Worm (Caenorhabditis elegans) whole organism, early embryonic: ENCODE results near the gene col-72.
"Not testable (repeated sequence)": the region's sequence is repeated elsewhere in the genome, so short reads cannot be mapped to it uniquely, and the experiment has no call there.

Experiments used
- B0310.2 ChIP-seq: sonication (generic microtip); optimal IDR thresholded peaks from 2 replicates; lab custom pipeline; 2016; ENCODE audit warnings: mild to moderate bottlenecking, missing genetic modification characterization, missing compliant biosample characterization
- F13C5.2 ChIP-seq: sonication (generic microtip); optimal IDR thresholded peaks from 2 replicates; lab custom pipeline; 2017; ENCODE audit warnings: mild to moderate bottlenecking, missing genetic modification characterization, inconsistent platforms, missing compliant biosample characterization
- aly-1 ChIP-seq: sonication (generic microtip); optimal IDR thresholded peaks from 2 replicates; lab custom pipeline; 2016; ENCODE audit warnings: missing genetic modification characterization, missing compliant biosample characterization
- ama-1 ChIP-seq: fragments of 150-350 bp; optimal IDR thresholded peaks from 2 replicates; lab custom pipeline; 2014
- ceh-13 ChIP-seq: fragments of 200-800 bp; sonication (Bioruptor generic); optimal IDR thresholded peaks from 2 replicates; lab custom pipeline; 2018; ENCODE audit warnings: mild to moderate bottlenecking, missing genetic modification characterization, missing compliant biosample characterization
- ceh-36 ChIP-seq: sonication (generic microtip); optimal IDR thresholded peaks from 2 replicates; lab custom pipeline; 2016; ENCODE audit warnings: missing genetic modification characterization, inconsistent platforms, missing compliant biosample characterization
- ets-7 ChIP-seq: sonication (generic microtip); optimal IDR thresholded peaks from 2 replicates; lab custom pipeline; 2016; ENCODE audit warnings: missing genotype, missing genetic modification characterization, missing compliant biosample characterization
- flt-1 ChIP-seq: fragments of 200-800 bp; sonication (Bioruptor generic); IDR thresholded peaks from 2 replicates; pipeline ENCODE4 v1.3.6; 2022; ENCODE audit warnings: missing genetic modification characterization, missing compliant biosample characterization
- hmbx-1 ChIP-seq: sonication (generic microtip); optimal IDR thresholded peaks from 2 replicates; lab custom pipeline; 2016; ENCODE audit warnings: mild to moderate bottlenecking, missing genetic modification characterization, missing compliant biosample characterization
- hmg-4 ChIP-seq: fragments of 200-800 bp; sonication (Bioruptor generic); optimal IDR thresholded peaks from 2 replicates; lab custom pipeline; 2018; ENCODE audit warnings: mild to moderate bottlenecking, missing genetic modification characterization, missing compliant biosample characterization
- hnd-1 ChIP-seq: sonication (generic microtip); optimal IDR thresholded peaks from 2 replicates; lab custom pipeline; 2016; ENCODE audit warnings: missing genetic modification characterization, missing compliant biosample characterization
- pes-1 ChIP-seq: fragments of 200-800 bp; sonication (Bioruptor generic); IDR thresholded peaks from 2 replicates; pipeline ENCODE4 v1.3.6; 2022; ENCODE audit warnings: missing genetic modification reagents, missing genetic modification characterization, missing compliant biosample characterization
- scrt-1 ChIP-seq: fragments of 200-800 bp; sonication (Bioruptor generic); IDR thresholded peaks from 2 replicates; pipeline ENCODE4 v1.3.6; 2022; ENCODE audit warnings: missing genetic modification characterization, missing compliant biosample characterization
- sea-1 ChIP-seq: fragments of 200-800 bp; sonication (Bioruptor generic); conservative IDR thresholded peaks from 2 replicates; pipeline ENCODE4 v1.3.6; 2022; ENCODE audit warnings: missing genetic modification characterization, missing compliant biosample characterization
- tbx-11 ChIP-seq: fragments of 200-800 bp; sonication (Bioruptor generic); IDR thresholded peaks from 2 replicates; pipeline ENCODE4 v1.3.6; 2022; ENCODE audit warnings: missing genetic modification characterization, missing compliant biosample characterization
- tbx-37 ChIP-seq: fragments of 200-800 bp; sonication (Bioruptor generic); conservative IDR thresholded peaks from 2 replicates; pipeline ENCODE4 v1.3.6; 2022; ENCODE audit warnings: missing genetic modification reagents, missing genetic modification characterization, missing compliant biosample characterization
- tra-4 ChIP-seq: sonication (generic microtip); optimal IDR thresholded peaks from 2 replicates; lab custom pipeline; 2017; ENCODE audit warnings: missing genetic modification characterization, missing compliant biosample characterization

Gene col-72

DNA sequence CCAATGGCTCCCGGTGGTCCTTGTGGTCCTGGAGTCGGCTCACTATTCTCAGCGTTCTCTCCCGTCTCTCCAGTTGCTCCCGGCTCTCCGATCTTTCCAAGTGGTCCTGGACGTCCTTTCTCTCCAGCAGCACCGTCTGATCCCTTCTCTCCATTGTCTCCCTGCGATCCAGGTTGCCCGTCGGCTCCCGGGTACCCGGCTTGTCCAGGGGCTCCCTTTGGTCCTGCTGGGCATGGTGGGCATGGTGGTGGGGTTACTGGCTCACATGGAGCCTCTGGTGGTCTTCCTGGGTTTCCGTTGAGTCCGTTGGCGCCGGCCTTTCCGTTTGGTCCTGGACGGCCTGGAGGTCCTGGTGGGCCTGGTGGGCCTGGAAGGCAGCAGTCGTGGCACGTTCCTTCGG, 23.6 kb downstream of the col-72 start:
- TF ChIP-seq hmg-4 (no peak), tra-4 (tag; lab: Kevin White, UChicago) (no peak), scrt-1 (GFP tag; lab: Robert Waterston, UW) (no peak), hmbx-1 (no peak), aly-1 (tag; lab: Kevin White, UChicago) (no peak), ceh-13 (GFP tag; lab: Kevin White, UChicago) (no peak), flt-1 (GFP tag; lab: Robert Waterston, UW) (no peak), F13C5.2 (no peak), ama-1 (no peak), hnd-1 (tag; lab: Kevin White, UChicago) (no peak), ets-7 (tag; lab: Kevin White, UChicago) (no peak), pes-1 (GFP tag; lab: Robert Waterston, UW) (no peak), tbx-37 (GFP tag; lab: Robert Waterston, UW) (no peak), ceh-36 (tag; lab: Kevin White, UChicago) (no peak), B0310.2 (no peak), sea-1 (GFP tag; lab: Robert Waterston, UW) (no peak), tbx-11 (GFP tag; lab: Robert Waterston, UW) (no peak)

DNA sequence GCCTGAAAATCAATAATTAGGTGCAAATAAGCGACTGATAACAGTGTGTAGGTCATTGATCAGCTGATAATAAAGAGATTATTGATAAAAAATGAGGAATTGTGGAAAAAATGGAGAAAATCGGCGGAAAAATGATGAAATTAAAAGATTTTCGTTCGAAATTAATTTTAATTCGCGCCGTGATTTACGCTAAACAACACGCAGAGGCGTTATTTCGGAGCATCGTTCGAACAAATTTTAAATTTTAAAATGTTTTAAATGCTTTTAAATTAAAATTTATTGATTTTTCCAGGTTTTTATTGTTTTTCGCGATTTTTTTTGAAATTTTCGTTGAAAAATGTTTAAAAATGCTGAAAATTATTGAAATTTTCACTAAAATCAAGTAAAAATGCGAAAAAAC, 24.6 kb downstream of the col-72 start, which contains the start of gene Y49F6B.9:
Gene Y49F6B.9, minus strand, starts transcription at position 2 of the 400 bp plus-strand sequence.
- TF ChIP-seq F13C5.2 (no peak), tbx-11 (GFP tag; lab: Robert Waterston, UW) (no peak), hmbx-1 (no peak), ceh-36 (tag; lab: Kevin White, UChicago) (no peak), ama-1 (no peak), tra-4 (tag; lab: Kevin White, UChicago) (no peak), tbx-37 (GFP tag; lab: Robert Waterston, UW) (no peak), ets-7 (tag; lab: Kevin White, UChicago) (no peak)

DNA sequence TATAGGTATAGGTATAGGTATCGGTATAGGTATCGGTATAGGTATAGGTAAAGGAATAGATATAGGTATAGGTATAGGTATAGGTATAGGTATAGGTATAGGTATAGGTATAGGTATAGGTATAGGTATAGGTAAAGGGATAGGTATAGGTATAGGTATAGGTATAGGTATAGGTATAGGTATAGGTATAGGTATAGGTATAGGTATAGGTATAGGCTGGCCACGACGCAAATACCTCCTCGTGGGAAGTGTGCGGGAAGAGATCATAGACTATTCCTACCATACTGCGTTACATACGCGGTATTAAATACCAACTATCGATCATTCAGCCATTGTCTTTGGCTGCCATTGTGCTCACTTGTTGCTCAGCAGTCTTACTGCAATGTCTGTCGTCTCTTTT, 33.2 kb downstream of the col-72 start, which contains the start of gene fbxb-112:
Gene fbxb-112, plus strand, starts transcription at position 301 of the 400 bp plus-strand sequence.
- TF ChIP-seq ceh-13 (GFP tag; lab: Kevin White, UChicago); scrt-1 (GFP tag; lab: Robert Waterston, UW); aly-1 (tag; lab: Kevin White, UChicago): not testable (repeated sequence)

DNA sequence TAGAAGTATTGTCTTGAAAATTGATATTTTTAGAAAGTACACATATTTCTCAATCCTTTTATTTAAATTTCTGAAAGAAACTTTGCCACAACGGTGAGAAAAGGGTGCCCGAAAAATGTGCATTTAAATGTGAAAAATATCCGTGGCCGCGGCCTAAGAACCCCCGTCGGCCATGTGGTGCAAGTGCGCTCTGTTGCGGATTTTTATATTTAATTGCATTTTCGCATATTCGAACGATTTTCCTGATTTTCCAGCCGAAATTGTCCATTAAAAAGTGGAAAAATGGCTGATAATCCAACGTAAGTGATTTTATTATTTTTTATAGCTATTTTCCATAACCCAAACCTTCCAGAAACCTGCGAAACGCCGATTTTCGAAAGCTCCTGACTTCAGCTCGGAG, 41.8 kb downstream of the col-72 start, which contains the start of gene smu-2:
Gene smu-2, plus strand, starts transcription at position 178 of the 400 bp plus-strand sequence.
- TF ChIP-seq hmbx-1 (no peak), flt-1 (GFP tag; lab: Robert Waterston, UW) (0 out of 2 replicates have a peak, but pooled peaks have one; percentile 17), aly-1 (tag; lab: Kevin White, UChicago) (no peak), tbx-37 (GFP tag; lab: Robert Waterston, UW) (peak; percentile 68), ets-7 (tag; lab: Kevin White, UChicago) (no peak), F13C5.2 (no peak), B0310.2 (no peak), hmg-4 (no peak), scrt-1 (GFP tag; lab: Robert Waterston, UW) (no peak), hnd-1 (tag; lab: Kevin White, UChicago) (no peak), sea-1 (GFP tag; lab: Robert Waterston, UW) (0 out of 2 replicates have a peak, but pooled peaks have one; percentile 6), pes-1 (GFP tag; lab: Robert Waterston, UW) (peak; percentile 61; the same call in 1 of the 2 replicates), ceh-36 (tag; lab: Kevin White, UChicago) (no peak), ceh-13 (GFP tag; lab: Kevin White, UChicago) (no peak), ama-1 (no peak), tbx-11 (GFP tag; lab: Robert Waterston, UW) (no peak), tra-4 (tag; lab: Kevin White, UChicago) (no peak)

ce11 chrII:3481584-3481983, 42.4 kb downstream of the col-72 start, which contains the start of gene Y49F6B.8:
Y49F6B.8 (minus strand) TSS chrII:3481684.
- no peak for TF ChIP-seq hnd-1 (tag; lab: Kevin White, UChicago)

- no peak for TF ChIP-seq pes-1 (GFP tag; lab: Robert Waterston, UW)
Measured at ce11 chrII:3477171-3477570, 46.8 kb downstream of the col-72 start, which contains the start of gene fbxb-104. fbxb-104 (minus strand) TSS chrII:3477271.

- TF ChIP-seq B0310.2 (no peak), ceh-36 (tag; lab: Kevin White, UChicago) (peak; percentile 71), tbx-11 (GFP tag; lab: Robert Waterston, UW) (no peak), aly-1 (tag; lab: Kevin White, UChicago) (no peak), hnd-1 (tag; lab: Kevin White, UChicago) (no peak), hmg-4 (no peak)
Measured at ce11 chrII:3476536-3476935, 47.5 kb downstream of the col-72 start.

- no peak for TF ChIP-seq ceh-36 (tag; lab: Kevin White, UChicago)
- TF ChIP-seq scrt-1 (GFP tag; lab: Robert Waterston, UW) = no peak
- TF ChIP-seq aly-1 (tag; lab: Kevin White, UChicago) = no peak
- no peak for TF ChIP-seq tbx-37 (GFP tag; lab: Robert Waterston, UW)
- no peak for TF ChIP-seq tra-4 (tag; lab: Kevin White, UChicago)
Measured at ce11 chrII:3473744-3474143, 50.3 kb downstream of the col-72 start, which contains the start of gene sdz-32. sdz-32 (plus strand) TSS chrII:3474044.
